Fruit fly (Drosophila melanogaster) whole organism, adult: ENCODE measurements around the gene Prm.

ENCODE experiments used
- CG11617 ChIP-seq: fragments of 200-800 bp; sonication (Bioruptor generic); optimal IDR thresholded peaks from 2 replicates; lab custom pipeline; 2017; ENCODE audit warnings: mild to moderate bottlenecking, missing biosample characterization, missing genetic modification reagents, missing genetic modification characterization
- CG33017 ChIP-seq: fragments of 200-800 bp; sonication (Bioruptor generic); optimal IDR thresholded peaks from 2 replicates; lab custom pipeline; 2018; ENCODE audit warnings: missing biosample characterization, mild to moderate bottlenecking, missing genetic modification characterization, moderate library complexity
- Clk ChIP-seq: fragments of 200-800 bp; sonication (Bioruptor generic); optimal IDR thresholded peaks from 2 replicates; lab custom pipeline; 2017; ENCODE audit warnings: missing biosample characterization, missing genetic modification characterization
- Crg-1 ChIP-seq: fragments of 200-800 bp; sonication (Bioruptor generic); optimal IDR thresholded peaks from 2 replicates; lab custom pipeline; 2016; ENCODE audit warnings: missing biosample characterization, missing genetic modification characterization
- kay ChIP-seq: fragments of 200-800 bp; sonication (Bioruptor generic); peaks from one replicate; lab custom pipeline; 2016; ENCODE audit warnings: missing biosample characterization, missing genetic modification characterization, borderline replicate concordance
- ovo ChIP-seq: fragments of 200-800 bp; sonication (Bioruptor generic); optimal IDR thresholded peaks from 2 replicates; lab custom pipeline; 2016; ENCODE audit warnings: missing biosample characterization, missing genetic modification characterization
- tj ChIP-seq: fragments of 200-800 bp; sonication (Bioruptor generic); optimal IDR thresholded peaks from 3 replicates; lab custom pipeline; 2017; ENCODE audit warnings: missing biosample characterization, mild to moderate bottlenecking, missing genetic modification characterization, moderate library complexity
- toe ChIP-seq: fragments of 200-800 bp; sonication (Bioruptor generic); optimal IDR thresholded peaks from 2 replicates; lab custom pipeline; 2016; ENCODE audit warnings: missing biosample characterization, missing genetic modification characterization

DNA sequence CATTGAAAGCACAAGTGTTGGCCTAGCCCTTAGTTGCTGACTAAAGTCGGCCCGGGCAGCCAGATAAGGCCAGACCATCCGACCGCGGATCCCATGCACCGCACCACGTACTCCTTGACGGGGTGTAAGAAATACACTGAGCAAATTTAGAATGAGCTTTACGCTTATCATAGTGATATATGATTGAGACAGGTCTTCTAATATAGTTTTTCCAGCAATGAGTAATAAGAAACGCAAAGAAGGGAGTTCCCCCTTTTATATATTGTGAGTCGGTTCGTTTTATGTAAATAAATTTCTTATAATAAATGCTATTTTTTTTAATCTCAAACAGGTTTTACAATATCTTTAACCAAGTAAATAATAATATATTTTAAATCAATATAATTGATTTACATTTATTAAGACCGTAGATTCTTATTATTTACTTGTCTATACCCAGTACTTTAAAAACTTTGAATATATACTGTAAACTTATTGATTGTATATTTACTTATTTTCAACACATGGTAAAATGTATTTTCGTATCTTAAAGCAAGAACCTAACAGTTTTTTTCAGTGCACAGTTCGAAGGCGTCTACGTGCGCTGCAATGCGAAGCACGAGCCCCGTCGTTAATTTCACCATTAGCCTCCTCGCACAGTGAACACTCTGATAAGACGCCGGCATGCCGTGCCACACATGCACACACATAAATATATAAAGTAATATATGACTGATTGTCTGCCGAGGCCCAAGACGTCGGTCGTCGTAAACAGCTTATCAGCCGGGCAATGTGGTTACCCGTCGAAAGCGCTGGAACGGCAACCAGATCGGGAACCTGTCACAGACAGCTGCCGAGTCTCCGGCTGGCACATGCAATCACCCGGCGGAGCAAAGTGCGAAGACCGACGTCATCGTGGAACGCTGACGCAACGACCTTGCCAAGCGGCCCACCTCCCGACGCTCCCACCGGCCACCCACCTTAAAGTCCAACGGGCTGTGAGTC is 52.9 kb downstream of the Prm start:
- TF ChIP-seq Clk (GFP tag; lab: Kevin White, UChicago) = no peak
- peak; percentile 49 for TF ChIP-seq tj (GFP tag; lab: Kevin White, UChicago)
- peak; percentile 89 for TF ChIP-seq kay
- peak; percentile 14 for TF ChIP-seq Crg-1 (GFP tag; lab: Kevin White, UChicago)
- no peak for TF ChIP-seq ovo (GFP tag; lab: Kevin White, UChicago)
- peak; percentile 91 for TF ChIP-seq CG11617 (GFP tag; lab: Kevin White, UChicago)
- TF ChIP-seq CG33017 = peak; percentile 25
- no peak for TF ChIP-seq toe
